Fruit fly (Drosophila melanogaster) whole organism, embryonic: Measurements from ENCODE around the gene Rad17.
A peak's percentile ranks its signal among the peaks of the same experiment; 100 is the strongest.

Experiments
- Abd-B ChIP-seq: fragments of 200-800 bp; sonication (Bioruptor generic); optimal IDR thresholded peaks from 2 replicates; lab custom pipeline; 2018; ENCODE audit warnings: missing biosample characterization, mild to moderate bottlenecking, missing genetic modification characterization, moderate library complexity
- Atf6 ChIP-seq: fragments of 200-800 bp; sonication (Bioruptor generic); IDR thresholded peaks from 2 replicates; pipeline ENCODE4 v1.3.6; 2022; ENCODE audit warnings: missing biosample characterization, missing genetic modification characterization
- Bgb ChIP-seq: fragments of 200-800 bp; sonication (Bioruptor generic); IDR thresholded peaks from 2 replicates; pipeline ENCODE4 v1.3.6; 2022; ENCODE audit warnings: missing biosample characterization, missing genetic modification characterization; ENCODE audit not compliant: partially characterized antibody
- CG10274 ChIP-seq: fragments of 200-800 bp; sonication (Bioruptor generic); optimal IDR thresholded peaks from 3 replicates; lab custom pipeline; 2017; ENCODE audit warnings: missing biosample characterization, mild to moderate bottlenecking, missing genetic modification characterization
- CG10654 ChIP-seq: fragments of 200-800 bp; sonication (Bioruptor generic); optimal IDR thresholded peaks from 2 replicates; lab custom pipeline; 2016; ENCODE audit warnings: missing biosample characterization, missing genetic modification characterization
- CG12769 ChIP-seq: fragments of 200-800 bp; sonication (Bioruptor generic); optimal IDR thresholded peaks from 2 replicates; lab custom pipeline; 2019; ENCODE audit warnings: missing biosample characterization, mild to moderate bottlenecking, missing genetic modification characterization, moderate library complexity
- CG13424 ChIP-seq: fragments of 200-800 bp; sonication (Bioruptor generic); optimal IDR thresholded peaks from 2 replicates; lab custom pipeline; 2019; ENCODE audit warnings: missing biosample characterization, mild to moderate bottlenecking, missing genetic modification characterization, moderate library complexity
- CG13624 ChIP-seq: fragments of 200-800 bp; sonication (Bioruptor generic); optimal IDR thresholded peaks from 2 replicates; lab custom pipeline; 2016; ENCODE audit warnings: missing biosample characterization, missing genetic modification characterization
- CG13894 ChIP-seq: fragments of 200-800 bp; sonication (Bioruptor generic); optimal IDR thresholded peaks from 3 replicates; lab custom pipeline; 2018; ENCODE audit warnings: missing biosample characterization, mild to moderate bottlenecking, missing genetic modification characterization, moderate library complexity
- CG14860 ChIP-seq: fragments of 200-800 bp; sonication (Bioruptor generic); IDR thresholded peaks from 3 replicates; pipeline ENCODE4 v1.3.6; 2022; ENCODE audit warnings: missing biosample characterization, missing genetic modification characterization; ENCODE audit not compliant: partially characterized antibody
- CG15696 ChIP-seq: fragments of 200-800 bp; sonication (Bioruptor generic); optimal IDR thresholded peaks from 2 replicates; lab custom pipeline; 2019; ENCODE audit warnings: missing biosample characterization, mild to moderate bottlenecking, missing genetic modification characterization, moderate library complexity
- CG16779 ChIP-seq: fragments of 200-800 bp; sonication (Bioruptor generic); IDR thresholded peaks from 2 replicates; pipeline ENCODE4 v1.3.6; 2022; ENCODE audit warnings: missing biosample characterization, missing genetic modification characterization
- CG17361 ChIP-seq: fragments of 200-800 bp; sonication (Bioruptor generic); IDR thresholded peaks from 3 replicates; pipeline ENCODE4 v1.3.6; 2022; ENCODE audit warnings: missing biosample characterization, missing genetic modification characterization
- CG18476 ChIP-seq: fragments of 200-800 bp; sonication (Bioruptor generic); optimal IDR thresholded peaks from 2 replicates; lab custom pipeline; 2016; ENCODE audit warnings: missing biosample characterization, mild to moderate bottlenecking, missing genetic modification characterization
- CG2116 ChIP-seq: fragments of 200-800 bp; sonication (Bioruptor generic); optimal IDR thresholded peaks from 3 replicates; lab custom pipeline; 2018; ENCODE audit warnings: missing biosample characterization, mild to moderate bottlenecking, missing genetic modification characterization
- CG2202 ChIP-seq: fragments of 200-800 bp; sonication (Bioruptor generic); optimal IDR thresholded peaks from 2 replicates; lab custom pipeline; 2018; ENCODE audit warnings: missing biosample characterization, mild to moderate bottlenecking, missing genetic modification characterization
- CG4282 ChIP-seq: fragments of 200-800 bp; sonication (Bioruptor generic); optimal IDR thresholded peaks from 2 replicates; lab custom pipeline; 2016; ENCODE audit warnings: missing biosample characterization, missing genetic modification characterization
- CG6683 ChIP-seq: fragments of 200-800 bp; sonication (Bioruptor generic); optimal IDR thresholded peaks from 2 replicates; lab custom pipeline; 2017; ENCODE audit warnings: missing biosample characterization, mild to moderate bottlenecking, missing genetic modification characterization, missing genetic modification reagents
- CG6689 ChIP-seq: fragments of 200-800 bp; sonication (Bioruptor generic); IDR thresholded peaks from 2 replicates; pipeline ENCODE4 v1.3.6; 2022; ENCODE audit warnings: missing biosample characterization, missing genetic modification characterization
- CG6791 ChIP-seq: fragments of 200-800 bp; sonication (Bioruptor generic); IDR thresholded peaks from 3 replicates; pipeline ENCODE4 v1.3.6; 2022; ENCODE audit warnings: missing biosample characterization, missing genetic modification characterization; ENCODE audit not compliant: partially characterized antibody
- CG6854 ChIP-seq: fragments of 200-800 bp; sonication (Bioruptor generic); optimal IDR thresholded peaks from 3 replicates; lab custom pipeline; 2017; ENCODE audit warnings: missing biosample characterization, mild to moderate bottlenecking, missing genetic modification characterization
- CG7372 ChIP-seq: fragments of 200-800 bp; sonication (Bioruptor generic); IDR thresholded peaks from 2 replicates; pipeline ENCODE4 v1.3.6; 2022; ENCODE audit warnings: missing biosample characterization, missing genetic modification characterization
- CG7839 ChIP-seq: fragments of 200-800 bp; sonication (Bioruptor generic); optimal IDR thresholded peaks from 3 replicates; lab custom pipeline; 2018; ENCODE audit warnings: missing biosample characterization, mild to moderate bottlenecking, missing genetic modification characterization, moderate library complexity
- CG7987 ChIP-seq: fragments of 200-800 bp; sonication (Bioruptor generic); optimal IDR thresholded peaks from 2 replicates; lab custom pipeline; 2018; ENCODE audit warnings: missing biosample characterization, mild to moderate bottlenecking, missing genetic modification characterization, moderate library complexity
- CG8281 ChIP-seq: fragments of 200-800 bp; sonication (Bioruptor generic); optimal IDR thresholded peaks from 2 replicates; lab custom pipeline; 2018; ENCODE audit warnings: missing biosample characterization, mild to moderate bottlenecking, missing genetic modification characterization, moderate library complexity
- Chrac-16 ChIP-seq: fragments of 200-800 bp; sonication (Bioruptor generic); optimal IDR thresholded peaks from 3 replicates; lab custom pipeline; 2016; ENCODE audit warnings: missing biosample characterization, missing genetic modification characterization
- Dip2 ChIP-seq: fragments of 200-800 bp; sonication (Bioruptor generic); IDR thresholded peaks from 2 replicates; pipeline ENCODE4 v1.3.6; 2022; ENCODE audit warnings: missing biosample characterization, missing genetic modification characterization
- Dip3 ChIP-seq: fragments of 200-800 bp; sonication (Bioruptor generic); optimal IDR thresholded peaks from 3 replicates; lab custom pipeline; 2016; ENCODE audit warnings: missing biosample characterization, missing genetic modification characterization
- E2f1 ChIP-seq: fragments of 200-800 bp; sonication (Bioruptor generic); IDR thresholded peaks from 2 replicates; pipeline ENCODE4 v1.3.6; 2022; ENCODE audit warnings: missing biosample characterization, missing genetic modification characterization
- Elba2 ChIP-seq: fragments of 200-800 bp; sonication (Bioruptor generic); optimal IDR thresholded peaks from 3 replicates; lab custom pipeline; 2016; ENCODE audit warnings: missing biosample characterization, missing genetic modification characterization
- Ets65A ChIP-seq: fragments of 200-800 bp; sonication (Bioruptor generic); peaks from one replicate; lab custom pipeline; 2016; ENCODE audit warnings: missing biosample characterization, missing genetic modification characterization
- Lhr ChIP-seq: fragments of 200-800 bp; sonication (Bioruptor generic); optimal IDR thresholded peaks from 3 replicates; lab custom pipeline; 2017; ENCODE audit warnings: mild to moderate bottlenecking, missing biosample characterization, missing genetic modification reagents, missing genetic modification characterization
- Lpt ChIP-seq: fragments of >200 bp; optimal IDR thresholded peaks from 2 replicates; lab custom pipeline; 2018; ENCODE audit warnings: missing biosample characterization, missing genetic modification characterization
- Sox100B ChIP-seq: fragments of 200-800 bp; sonication (Bioruptor generic); optimal IDR thresholded peaks from 3 replicates; lab custom pipeline; 2018; ENCODE audit warnings: missing biosample characterization, mild to moderate bottlenecking, missing genetic modification characterization
- cad ChIP-seq: fragments of >200 bp; optimal IDR thresholded peaks from 2 replicates; lab custom pipeline; 2017; ENCODE audit warnings: missing biosample characterization, missing genetic modification characterization
- fru ChIP-seq: fragments of >200 bp; optimal IDR thresholded peaks from 2 replicates; lab custom pipeline; 2017
- gcm ChIP-seq: fragments of 200-800 bp; sonication (Bioruptor generic); optimal IDR thresholded peaks from 2 replicates; lab custom pipeline; 2019; ENCODE audit warnings: missing biosample characterization, mild to moderate bottlenecking, missing genetic modification characterization, moderate library complexity
- gcm2 ChIP-seq: fragments of 200-800 bp; sonication (Bioruptor generic); optimal IDR thresholded peaks from 2 replicates; lab custom pipeline; 2016; ENCODE audit warnings: missing biosample characterization, missing genetic modification characterization
- insv ChIP-seq, 2 experiments: fragments of 200-800 bp; sonication (Bioruptor generic); optimal IDR thresholded peaks; 3 replicates each; lab custom pipeline; 2016 to 2018; ENCODE audit warnings: missing biosample characterization in 2 of 2, missing genetic modification characterization in 2 of 2
- jumu ChIP-seq: fragments of 200-800 bp; sonication (Bioruptor generic); optimal IDR thresholded peaks from 3 replicates; lab custom pipeline; 2016; ENCODE audit warnings: missing biosample characterization, missing genetic modification characterization
- lab ChIP-seq: fragments of 200-800 bp; sonication (Bioruptor generic); optimal IDR thresholded peaks from 3 replicates; lab custom pipeline; 2017; ENCODE audit warnings: missing biosample characterization, missing genetic modification characterization, mild to moderate bottlenecking, moderate library complexity, missing genetic modification reagents
- org-1 ChIP-seq: fragments of 200-800 bp; sonication (Bioruptor generic); optimal IDR thresholded peaks from 2 replicates; lab custom pipeline; 2017; ENCODE audit warnings: missing biosample characterization, missing genetic modification characterization
- pan ChIP-seq, 4 experiments: fragments of >200 bp in 3 of 4; fragments of 200-800 bp in 1 of 4; sonication (Bioruptor generic) in 1 of 4; optimal IDR thresholded peaks in 3 of 4; IDR thresholded peaks in 1 of 4; 2 replicates each; pipeline versions ENCODE4 v1.3.6 to Lab custom; 2017 to 2022; ENCODE audit warnings: missing biosample characterization in 2 of 4, missing genetic modification characterization in 2 of 4, mixed read lengths in 1 of 4
- pb ChIP-seq: fragments of 200-800 bp; sonication (Bioruptor generic); optimal IDR thresholded peaks from 3 replicates; lab custom pipeline; 2016; ENCODE audit warnings: missing biosample characterization, missing genetic modification characterization
- pum ChIP-seq: fragments of 200-800 bp; sonication (Bioruptor generic); optimal IDR thresholded peaks from 2 replicates; lab custom pipeline; 2016; ENCODE audit warnings: missing biosample characterization, missing genetic modification characterization
- salm ChIP-seq: fragments of 200-800 bp; sonication (Bioruptor generic); optimal IDR thresholded peaks from 2 replicates; lab custom pipeline; 2018; ENCODE audit warnings: missing biosample characterization, mild to moderate bottlenecking, missing genetic modification characterization
- sd ChIP-seq: fragments of 200-800 bp; sonication (Bioruptor generic); optimal IDR thresholded peaks from 3 replicates; lab custom pipeline; 2018; ENCODE audit warnings: missing biosample characterization, mild to moderate bottlenecking, missing genetic modification characterization, moderate library complexity
- sqz ChIP-seq: fragments of 200-800 bp; sonication (Bioruptor generic); optimal IDR thresholded peaks from 3 replicates; lab custom pipeline; 2018; ENCODE audit warnings: missing biosample characterization, mild to moderate bottlenecking, missing genetic modification characterization
- stc ChIP-seq: fragments of 200-800 bp; sonication (Bioruptor generic); IDR thresholded peaks from 2 replicates; pipeline ENCODE4 v1.3.6; 2022; ENCODE audit warnings: missing biosample characterization, missing genetic modification characterization
- toy ChIP-seq: fragments of 200-800 bp; sonication (Bioruptor generic); IDR thresholded peaks from 2 replicates; pipeline ENCODE4 v1.3.6; 2022; ENCODE audit warnings: missing biosample characterization, missing genetic modification characterization
- tx ChIP-seq: fragments of 200-800 bp; sonication (Bioruptor generic); optimal IDR thresholded peaks from 2 replicates; lab custom pipeline; 2016; ENCODE audit warnings: missing biosample characterization, missing genetic modification characterization

Rad17 gene

DNA sequence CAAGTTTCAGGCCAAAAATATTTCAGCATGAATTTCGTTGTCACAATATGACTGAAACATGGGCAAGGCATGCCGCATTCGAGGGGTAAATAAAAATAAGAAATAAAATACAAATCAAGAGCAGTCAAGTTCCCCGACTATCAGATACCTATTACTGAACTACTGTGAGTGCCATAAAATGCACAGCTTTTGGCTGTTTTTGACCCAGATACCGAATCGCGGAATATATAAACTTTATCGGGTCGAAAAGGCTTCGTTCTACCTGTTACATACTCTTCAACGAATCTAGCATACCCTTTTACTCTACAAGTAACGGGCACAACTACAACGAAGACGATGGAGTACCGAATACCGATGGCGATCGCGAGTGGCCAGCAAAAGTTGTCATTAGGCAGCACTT is 43.9 kb upstream of the Rad17 start (continued):
- TF ChIP-seq insv (GFP tag; optimal IDR thresholded peaks at IDR 0.05; lab: Kevin White, UChicago) = no peak
- peak; percentile 80 for TF ChIP-seq CG12769
- peak; percentile 28 for TF ChIP-seq CG13424 (tag; lab: Kevin White, UChicago)
- TF ChIP-seq CG13894 (tag; lab: Kevin White, UChicago) = no peak
- TF ChIP-seq Ets65A = peak; percentile 30
- TF ChIP-seq CG14860 (GFP tag; lab: Robert Waterston, UW) = peak; percentile 80
- peak; percentile 53 for TF ChIP-seq tx (GFP tag; lab: Kevin White, UChicago)
- no peak for TF ChIP-seq CG7987 (GFP tag; lab: Kevin White, UChicago)
- no peak for TF ChIP-seq CG10654 (GFP tag; lab: Kevin White, UChicago)
- TF ChIP-seq Elba2 = no peak
- TF ChIP-seq stc (GFP tag; lab: Robert Waterston, UW) = peak; percentile 79
- TF ChIP-seq CG7372 (GFP tag; lab: Robert Waterston, UW) = peak; percentile 56
- peak; percentile 19 for TF ChIP-seq Abd-B (GFP tag; lab: Kevin White, UChicago)
- no peak for TF ChIP-seq CG10274 (GFP tag; lab: Kevin White, UChicago)
- no peak for TF ChIP-seq CG2116 (GFP tag; lab: Kevin White, UChicago)
- peak; percentile 87 for TF ChIP-seq Atf6 (GFP tag; lab: Robert Waterston, UW)
- TF ChIP-seq CG2202 (tag; lab: Kevin White, UChicago) = no peak
- no peak for TF ChIP-seq fru (lab: Kevin White, UChicago)
- TF ChIP-seq CG4282 (GFP tag; lab: Kevin White, UChicago) = no peak
- no peak for TF ChIP-seq pan (optimal IDR thresholded peaks at IDR 0.05; lab: Kevin White, UChicago)
- TF ChIP-seq pan (GFP tag; optimal IDR thresholded peaks at IDR 0.05 in 1 of 2, IDR thresholded peaks at IDR 0.05 in 1 of 2) = peak in 1 of 2 experiments; percentile 84
- no peak for TF ChIP-seq cad (GFP tag; lab: Kevin White, UChicago)
- no peak for TF ChIP-seq CG18476
- peak; percentile 43; the same call in 1 of the 3 replicates for TF ChIP-seq CG17361 (GFP tag; lab: Robert Waterston, UW)
- TF ChIP-seq Dip3 (GFP tag; lab: Kevin White, UChicago) = peak; percentile 59
- TF ChIP-seq Bgb (GFP tag; lab: Robert Waterston, UW) = peak; percentile 69
- peak; percentile 41; the same call in 1 of the 2 replicates for TF ChIP-seq toy (GFP tag; lab: Robert Waterston, UW)
- no peak for TF ChIP-seq CG6854 (GFP tag; lab: Kevin White, UChicago)
- TF ChIP-seq Dip2 = no peak
- TF ChIP-seq CG6683 (GFP tag; lab: Kevin White, UChicago) = no peak
- peak; percentile 37 for TF ChIP-seq jumu
- TF ChIP-seq gcm2 (GFP tag; lab: Kevin White, UChicago) = no peak
- peak; percentile 89 for TF ChIP-seq sd (tag; lab: Kevin White, UChicago)
- peak; percentile 57; the same call in 1 of the 2 replicates for TF ChIP-seq CG16779
- no peak for TF ChIP-seq gcm (GFP tag; lab: Kevin White, UChicago)
- TF ChIP-seq org-1 (GFP tag; lab: Kevin White, UChicago) = no peak
- peak; percentile 58 for TF ChIP-seq pum (GFP tag; lab: Kevin White, UChicago)
- no peak for TF ChIP-seq sqz
- peak; percentile 70 for TF ChIP-seq CG6689 (GFP tag; lab: Robert Waterston, UW)
- peak; percentile 13 for TF ChIP-seq pb (GFP tag; lab: Kevin White, UChicago)
- no peak for TF ChIP-seq salm (tag; lab: Kevin White, UChicago)
- no peak for TF ChIP-seq CG15696
- peak; percentile 45 for TF ChIP-seq Chrac-16
- TF ChIP-seq Lpt (GFP tag; lab: Kevin White, UChicago) = no peak
- TF ChIP-seq CG7839 = peak; percentile 68
- no peak for TF ChIP-seq Sox100B (GFP tag; lab: Kevin White, UChicago)
- TF ChIP-seq E2f1 (GFP tag; lab: Robert Waterston, UW) = peak; percentile 63
- peak; percentile 64 for TF ChIP-seq lab (GFP tag; lab: Kevin White, UChicago)
- TF ChIP-seq CG8281 = peak; percentile 2
- peak; percentile 73; the same call in 2 of the 3 replicates for TF ChIP-seq CG6791 (GFP tag; lab: Robert Waterston, UW)
- peak; percentile 53 for TF ChIP-seq CG13624 (GFP tag; lab: Kevin White, UChicago)
- TF ChIP-seq Lhr = no peak
